Worm (Caenorhabditis elegans) whole organism, L2 larva: ENCODE results near the gene H03G16.6.

Experiments
- C34F6.9 ChIP-seq: fragments of 150-350 bp; optimal IDR thresholded peaks from 2 replicates; lab custom pipeline; 2014; ENCODE audit warnings: missing biosample characterization, missing genetic modification characterization
- F13H6.1 ChIP-seq: sonication (generic microtip); optimal IDR thresholded peaks from 2 replicates; lab custom pipeline; 2016; ENCODE audit warnings: missing genetic modification characterization, missing compliant biosample characterization
- R02D3.7 ChIP-seq: fragments of 150-350 bp; optimal IDR thresholded peaks from 2 replicates; lab custom pipeline; 2014; ENCODE audit warnings: missing biosample characterization, missing genetic modification characterization
- Y55F3AM.14 ChIP-seq: fragments of 200-800 bp; sonication (Bioruptor generic); optimal IDR thresholded peaks from 2 replicates; lab custom pipeline; 2018; ENCODE audit warnings: mild to moderate bottlenecking, missing genetic modification characterization, missing compliant biosample characterization
- ZK546.5 ChIP-seq: sonication (generic microtip); optimal IDR thresholded peaks from 2 replicates; lab custom pipeline; 2017; ENCODE audit warnings: missing biosample characterization, missing genetic modification characterization
- alr-1 ChIP-seq: fragments of 150-350 bp; optimal IDR thresholded peaks from 2 replicates; lab custom pipeline; 2014; ENCODE audit warnings: missing biosample characterization, missing genetic modification characterization
- aly-2 ChIP-seq: fragments of 150-350 bp; optimal IDR thresholded peaks from 2 replicates; lab custom pipeline; 2014; ENCODE audit warnings: missing biosample characterization, missing genetic modification characterization
- ceh-16 ChIP-seq: fragments of 150-350 bp; optimal IDR thresholded peaks from 2 replicates; lab custom pipeline; 2014; ENCODE audit warnings: missing biosample characterization, missing genetic modification characterization
- ceh-82 ChIP-seq: fragments of 150-350 bp; optimal IDR thresholded peaks from 2 replicates; lab custom pipeline; 2014; ENCODE audit warnings: missing biosample characterization, missing genetic modification characterization
- crh-2 ChIP-seq: sonication (generic microtip); optimal IDR thresholded peaks from 2 replicates; lab custom pipeline; 2017; ENCODE audit warnings: missing biosample characterization, missing genetic modification characterization
- dmd-4 ChIP-seq: sonication (generic microtip); optimal IDR thresholded peaks from 2 replicates; lab custom pipeline; 2017; ENCODE audit warnings: missing biosample characterization, missing genetic modification characterization
- egl-27 ChIP-seq: sonication (generic microtip); optimal IDR thresholded peaks from 3 replicates; lab custom pipeline; 2017; ENCODE audit warnings: missing biosample characterization, missing genetic modification reagents, missing genetic modification characterization
- elt-1 ChIP-seq: fragments of 150-350 bp; optimal IDR thresholded peaks from 2 replicates; lab custom pipeline; 2014; ENCODE audit warnings: missing biosample characterization, missing genetic modification characterization
- elt-3 ChIP-seq: sonication (generic microtip); optimal IDR thresholded peaks from 2 replicates; lab custom pipeline; 2017; ENCODE audit warnings: missing biosample characterization, missing genetic modification characterization
- fos-1 ChIP-seq: fragments of 150-350 bp; optimal IDR thresholded peaks from 2 replicates; lab custom pipeline; 2014; ENCODE audit warnings: missing biosample characterization, missing genetic modification characterization
- gmeb-1 ChIP-seq: fragments of 150-350 bp; optimal IDR thresholded peaks from 2 replicates; lab custom pipeline; 2014; ENCODE audit warnings: missing biosample characterization, missing genetic modification characterization
- lin-11 ChIP-seq: fragments of 150-350 bp; sonication (generic microtip); optimal IDR thresholded peaks from 2 replicates; lab custom pipeline; 2014; ENCODE audit warnings: missing biosample characterization, missing genetic modification characterization, inconsistent platforms, mixed read lengths
- lin-13 ChIP-seq: fragments of 150-350 bp; optimal IDR thresholded peaks from 2 replicates; lab custom pipeline; 2014; ENCODE audit warnings: missing biosample characterization, missing genetic modification reagents, missing genetic modification characterization
- lin-39 ChIP-seq: fragments of 150-350 bp; optimal IDR thresholded peaks from 2 replicates; lab custom pipeline; 2014; ENCODE audit warnings: missing biosample characterization, missing genetic modification reagents, missing genetic modification characterization
- lsy-2 ChIP-seq, 2 experiments: fragments of 150-350 bp in 1 of 2; sonication (generic microtip) in 1 of 2; optimal IDR thresholded peaks; 2 replicates each; lab custom pipeline; 2014 to 2017; ENCODE audit warnings: missing biosample characterization in 2 of 2, missing genetic modification characterization in 2 of 2
- mab-5 ChIP-seq: fragments of 150-350 bp; optimal IDR thresholded peaks from 2 replicates; lab custom pipeline; 2014; ENCODE audit warnings: missing biosample characterization, missing genetic modification characterization
- mbf-1 ChIP-seq: sonication (generic microtip); optimal IDR thresholded peaks from 2 replicates; lab custom pipeline; 2017; ENCODE audit warnings: missing biosample characterization, missing genetic modification characterization
- nhr-10 ChIP-seq: sonication (generic microtip); optimal IDR thresholded peaks from 2 replicates; lab custom pipeline; 2017; ENCODE audit warnings: missing biosample characterization, missing genetic modification characterization
- nhr-11 ChIP-seq: fragments of 150-350 bp; optimal IDR thresholded peaks from 2 replicates; lab custom pipeline; 2014; ENCODE audit warnings: missing biosample characterization, missing genetic modification characterization
- nhr-12 ChIP-seq: fragments of 150-350 bp; optimal IDR thresholded peaks from 2 replicates; lab custom pipeline; 2014; ENCODE audit warnings: missing biosample characterization, missing genetic modification characterization
- nhr-129 ChIP-seq: fragments of 150-350 bp; optimal IDR thresholded peaks from 2 replicates; lab custom pipeline; 2014; ENCODE audit warnings: missing biosample characterization, missing genetic modification characterization
- nhr-23 ChIP-seq: fragments of 150-350 bp; optimal IDR thresholded peaks from 2 replicates; lab custom pipeline; 2014; ENCODE audit warnings: missing biosample characterization, missing genetic modification reagents, missing genetic modification characterization
- nhr-237 ChIP-seq: fragments of 150-350 bp; optimal IDR thresholded peaks from 2 replicates; lab custom pipeline; 2014; ENCODE audit warnings: missing biosample characterization, missing genetic modification characterization
- nhr-25 ChIP-seq: fragments of 150-350 bp; sonication (generic microtip); optimal IDR thresholded peaks from 3 replicates; lab custom pipeline; 2014; ENCODE audit warnings: missing biosample characterization, missing genetic modification characterization
- nhr-6 ChIP-seq: fragments of 150-350 bp; optimal IDR thresholded peaks from 2 replicates; lab custom pipeline; 2014; ENCODE audit warnings: missing biosample characterization, missing genetic modification characterization
- nhr-77 ChIP-seq: fragments of 150-350 bp; optimal IDR thresholded peaks from 2 replicates; lab custom pipeline; 2014; ENCODE audit warnings: missing biosample characterization, missing genetic modification characterization
- peb-1 ChIP-seq: fragments of 150-350 bp; optimal IDR thresholded peaks from 2 replicates; lab custom pipeline; 2014; ENCODE audit warnings: missing biosample characterization, missing genetic modification characterization
- sem-4 ChIP-seq: fragments of 150-350 bp; optimal IDR thresholded peaks from 2 replicates; lab custom pipeline; 2014; ENCODE audit warnings: missing biosample characterization, missing genetic modification reagents, missing genetic modification characterization
- skn-1 ChIP-seq: sonication (generic microtip); optimal IDR thresholded peaks from 2 replicates; lab custom pipeline; 2017; ENCODE audit warnings: missing biosample characterization, missing genetic modification characterization
- sma-3 ChIP-seq: sonication (generic microtip); optimal IDR thresholded peaks from 2 replicates; lab custom pipeline; 2016; ENCODE audit warnings: missing genetic modification reagents, missing genetic modification characterization, missing compliant biosample characterization
- sma-9 ChIP-seq, 2 experiments: fragments of 150-350 bp in 1 of 2; sonication (generic microtip) in 1 of 2; optimal IDR thresholded peaks; 2 replicates each; lab custom pipeline; 2014 to 2016; ENCODE audit warnings: missing genetic modification characterization in 2 of 2, mild to moderate bottlenecking in 1 of 2, missing biosample characterization in 1 of 2, missing compliant biosample characterization in 1 of 2, missing genetic modification reagents in 1 of 2, moderate library complexity in 1 of 2
- snpc-4 ChIP-seq: fragments of 150-350 bp; optimal IDR thresholded peaks from 2 replicates; lab custom pipeline; 2014; ENCODE audit warnings: missing biosample characterization, missing genetic modification characterization
- unc-39 ChIP-seq: fragments of 150-350 bp; optimal IDR thresholded peaks from 2 replicates; lab custom pipeline; 2014; ENCODE audit warnings: missing biosample characterization, missing genetic modification characterization
- unc-55 ChIP-seq: fragments of 150-350 bp; sonication (generic microtip); optimal IDR thresholded peaks from 3 replicates; lab custom pipeline; 2014; ENCODE audit warnings: missing biosample characterization, missing genetic modification reagents, missing genetic modification characterization
- unc-62 ChIP-seq: fragments of 150-350 bp; optimal IDR thresholded peaks from 2 replicates; lab custom pipeline; 2014; ENCODE audit warnings: missing biosample characterization, missing genetic modification reagents, missing genetic modification characterization
- zag-1 ChIP-seq: fragments of 150-350 bp; optimal IDR thresholded peaks from 2 replicates; lab custom pipeline; 2014; ENCODE audit warnings: missing biosample characterization, missing genetic modification characterization
- ztf-1 ChIP-seq: fragments of 200-800 bp; sonication (Bioruptor generic); conservative IDR thresholded peaks from 2 replicates; pipeline ENCODE4 v1.3.6; 2022; ENCODE audit warnings: missing genetic modification characterization, missing compliant biosample characterization
- ztf-11 ChIP-seq: sonication (generic microtip); optimal IDR thresholded peaks from 2 replicates; lab custom pipeline; 2017; ENCODE audit warnings: missing biosample characterization, missing genetic modification characterization

Gene H03G16.6

ce11 chrX:15057900-15058299 lies 5.4 kb downstream of the H03G16.6 start:
- TF ChIP-seq Y55F3AM.14 (GFP tag; lab: Kevin White, UChicago) (no peak), nhr-12 (no peak), ztf-11 (tag; lab: Kevin White, UChicago) (no peak), lin-11 (tag; lab: Kevin White, UChicago) (no peak), ZK546.5 (no peak), elt-3 (tag; lab: Kevin White, UChicago) (no peak)

DNA sequence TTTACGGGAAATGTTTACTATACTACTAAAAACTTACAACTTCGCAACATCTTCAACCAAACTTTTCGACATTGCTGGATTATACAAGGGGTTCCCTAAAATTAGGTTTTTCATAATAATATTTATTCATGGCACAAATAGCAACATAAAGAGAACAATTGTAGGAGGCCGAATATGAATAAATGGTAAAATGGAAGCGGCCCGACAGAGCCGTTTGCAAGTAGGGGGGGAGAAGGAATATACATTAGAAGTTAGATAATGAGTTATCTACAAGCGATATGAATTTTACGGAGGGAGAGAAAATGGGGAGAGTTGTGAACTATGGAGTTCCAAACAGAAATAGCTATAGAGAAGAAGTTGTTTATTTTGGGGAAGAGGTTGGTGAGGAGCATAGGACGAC lies 7.8 kb downstream of the H03G16.6 start, which contains the start of gene fbxa-96:
Gene fbxa-96, minus strand, starts transcription at position 101 of the 400 bp plus-strand sequence.
- TF ChIP-seq fos-1 (tag; lab: Kevin White, UChicago) (no peak), sma-9 (GFP tag; optimal IDR thresholded peaks at IDR 0.05; lab: Kevin White, UChicago) (no peak), sma-9 (tag; optimal IDR thresholded peaks at IDR 0.05; lab: Kevin White, UChicago) (no peak), elt-1 (tag; lab: Kevin White, UChicago) (no peak), nhr-23 (tag; lab: Kevin White, UChicago) (no peak), zag-1 (tag; lab: Kevin White, UChicago) (no peak), ceh-82 (no peak), R02D3.7 (tag; lab: Kevin White, UChicago) (no peak), alr-1 (tag; lab: Kevin White, UChicago) (no peak), egl-27 (tag; lab: Kevin White, UChicago) (no peak), F13H6.1 (no peak), nhr-6 (no peak)
- TF ChIP-seq, all 48 proteins: peak for 0

DNA sequence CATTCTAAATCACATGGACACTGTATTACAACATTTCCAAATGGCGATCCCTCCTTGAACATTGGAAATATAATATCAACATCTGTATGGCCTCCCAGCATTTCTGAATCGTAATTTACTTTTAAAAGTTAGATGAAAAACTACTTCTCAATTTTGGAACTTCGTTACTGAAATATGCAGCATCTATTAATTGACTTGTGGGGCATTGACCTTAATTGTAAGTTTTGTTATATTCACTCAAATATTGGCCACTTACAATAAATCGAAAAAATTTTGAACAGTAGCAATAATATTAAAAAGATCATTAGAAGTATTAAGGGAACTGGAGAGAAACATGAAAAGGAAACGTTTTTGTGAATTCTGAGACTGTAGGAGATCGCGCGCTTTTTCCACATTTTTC lies 16.8 kb downstream of the H03G16.6 start, which contains the start of gene mam-6:
Gene mam-6, minus strand, starts transcription at position 101 of the 400 bp plus-strand sequence.
- no peak for TF ChIP-seq gmeb-1 (tag; lab: Kevin White, UChicago)
- no peak for TF ChIP-seq unc-55 (GFP tag; lab: Kevin White, UChicago)
- no peak for TF ChIP-seq unc-62 (GFP tag; lab: Kevin White, UChicago)
- no peak for TF ChIP-seq peb-1 (tag; lab: Kevin White, UChicago)
- TF ChIP-seq nhr-129 (tag; lab: Kevin White, UChicago) = no peak

- TF ChIP-seq nhr-11 (tag; lab: Kevin White, UChicago) (no peak), gmeb-1 (tag; lab: Kevin White, UChicago) (no peak), lsy-2 (tag; optimal IDR thresholded peaks at IDR 0.05; lab: Kevin White, UChicago) (no peak), nhr-12 (no peak), zag-1 (tag; lab: Kevin White, UChicago) (no peak), ztf-1 (no peak), crh-2 (tag; lab: Kevin White, UChicago) (no peak), Y55F3AM.14 (GFP tag; lab: Kevin White, UChicago) (no peak), lin-13 (GFP tag; lab: Kevin White, UChicago) (no peak), lin-39 (no peak), ceh-82 (no peak), lin-11 (tag; lab: Kevin White, UChicago) (no peak), nhr-10 (tag; lab: Kevin White, UChicago) (no peak), R02D3.7 (tag; lab: Kevin White, UChicago) (no peak), aly-2 (no peak), mab-5 (tag; lab: Kevin White, UChicago) (no peak), unc-55 (GFP tag; lab: Kevin White, UChicago) (no peak), sem-4 (tag; lab: Kevin White, UChicago) (no peak), mbf-1 (tag; lab: Kevin White, UChicago) (no peak)
- TF ChIP-seq, all 48 proteins: peak for 0
Observed at ce11 chrX:15070137-15070536, 17.7 kb downstream of the H03G16.6 start.

- no peak for TF ChIP-seq lin-13 (GFP tag; lab: Kevin White, UChicago)
- TF ChIP-seq nhr-10 (tag; lab: Kevin White, UChicago) = no peak
- TF ChIP-seq sma-9 (GFP tag; optimal IDR thresholded peaks at IDR 0.05; lab: Kevin White, UChicago) = peak; percentile 65
- no peak for TF ChIP-seq sma-9 (tag; optimal IDR thresholded peaks at IDR 0.05; lab: Kevin White, UChicago)
- no peak for TF ChIP-seq skn-1 (tag; lab: Kevin White, UChicago)
- no peak for TF ChIP-seq lin-11 (tag; lab: Kevin White, UChicago)
- TF ChIP-seq alr-1 (tag; lab: Kevin White, UChicago) = no peak
- peak; percentile 68 for TF ChIP-seq sma-3 (GFP tag; lab: Kevin White, UChicago)
- TF ChIP-seq fos-1 (tag; lab: Kevin White, UChicago) = no peak
- no peak for TF ChIP-seq unc-39 (tag; lab: Kevin White, UChicago)
- no peak for TF ChIP-seq dmd-4 (tag; lab: Kevin White, UChicago)
- no peak for TF ChIP-seq unc-55 (GFP tag; lab: Kevin White, UChicago)
- no peak for TF ChIP-seq egl-27 (tag; lab: Kevin White, UChicago)
- no peak for TF ChIP-seq gmeb-1 (tag; lab: Kevin White, UChicago)
- TF ChIP-seq ZK546.5 = no peak
- TF ChIP-seq mbf-1 (tag; lab: Kevin White, UChicago) = no peak
- no peak for TF ChIP-seq C34F6.9 (tag; lab: Kevin White, UChicago)
- TF ChIP-seq ceh-16 (tag; lab: Kevin White, UChicago) = no peak
- TF ChIP-seq nhr-129 (tag; lab: Kevin White, UChicago) = no peak
- TF ChIP-seq elt-1 (tag; lab: Kevin White, UChicago) = no peak
- no peak for TF ChIP-seq unc-62 (GFP tag; lab: Kevin White, UChicago)
- TF ChIP-seq sem-4 (tag; lab: Kevin White, UChicago) = no peak
- TF ChIP-seq nhr-237 (tag; lab: Kevin White, UChicago) = no peak
- TF ChIP-seq nhr-25 (tag; lab: Kevin White, UChicago) = peak; percentile 68
- no peak for TF ChIP-seq zag-1 (tag; lab: Kevin White, UChicago)
- no peak for TF ChIP-seq nhr-77 (tag; lab: Kevin White, UChicago)
- TF ChIP-seq ztf-11 (tag; lab: Kevin White, UChicago) = no peak
- TF ChIP-seq lin-39 = no peak
- no peak for TF ChIP-seq snpc-4 (tag; lab: Kevin White, UChicago)
- no peak for TF ChIP-seq ztf-1
Observed at ce11 chrX:15072877-15073276, 20.4 kb downstream of the H03G16.6 start.
